Fruit fly (Drosophila melanogaster) whole organism, embryonic: ENCODE results near the gene CG46427.

ENCODE experiments used
- Abd-B ChIP-seq: fragments of 200-800 bp; sonication (Bioruptor generic); optimal IDR thresholded peaks from 2 replicates; lab custom pipeline; 2018; ENCODE audit warnings: missing biosample characterization, mild to moderate bottlenecking, missing genetic modification characterization, moderate library complexity
- Atf-2 ChIP-seq: fragments of 200-800 bp; sonication (Bioruptor generic); optimal IDR thresholded peaks from 2 replicates; lab custom pipeline; 2016; ENCODE audit warnings: missing biosample characterization, missing genetic modification characterization
- CG1024 ChIP-seq: fragments of 200-800 bp; sonication (Bioruptor generic); IDR thresholded peaks from 2 replicates; pipeline ENCODE4 v1.3.6; 2022; ENCODE audit warnings: missing biosample characterization, missing genetic modification characterization
- CG10366 ChIP-seq: fragments of 200-800 bp; sonication (Bioruptor generic); IDR thresholded peaks from 2 replicates; pipeline ENCODE4 v1.3.6; 2022; ENCODE audit warnings: missing biosample characterization, missing genetic modification characterization
- CG11504 ChIP-seq: fragments of 200-800 bp; sonication (Bioruptor generic); optimal IDR thresholded peaks from 3 replicates; lab custom pipeline; 2019; ENCODE audit warnings: missing biosample characterization, mild to moderate bottlenecking, missing genetic modification characterization, moderate library complexity
- CG12391 ChIP-seq: fragments of 200-800 bp; sonication (Bioruptor generic); optimal IDR thresholded peaks from 3 replicates; lab custom pipeline; 2018; ENCODE audit warnings: missing biosample characterization, mild to moderate bottlenecking, missing genetic modification characterization, moderate library complexity
- CG1529 ChIP-seq: fragments of 200-800 bp; sonication (Bioruptor generic); optimal IDR thresholded peaks from 3 replicates; lab custom pipeline; 2018; ENCODE audit warnings: missing biosample characterization, missing genetic modification characterization
- CG15696 ChIP-seq: fragments of 200-800 bp; sonication (Bioruptor generic); optimal IDR thresholded peaks from 2 replicates; lab custom pipeline; 2019; ENCODE audit warnings: missing biosample characterization, mild to moderate bottlenecking, missing genetic modification characterization, moderate library complexity
- CG17186 ChIP-seq: fragments of 200-800 bp; sonication (Bioruptor generic); optimal IDR thresholded peaks from 3 replicates; lab custom pipeline; 2017; ENCODE audit warnings: missing biosample characterization, missing genetic modification reagents, missing genetic modification characterization
- CG17829 ChIP-seq: fragments of 200-800 bp; optimal IDR thresholded peaks from 2 replicates; lab custom pipeline; 2019; ENCODE audit warnings: missing biosample characterization, mild to moderate bottlenecking, missing genetic modification characterization, moderate library complexity
- CG31388 ChIP-seq: fragments of 200-800 bp; sonication (Bioruptor generic); optimal IDR thresholded peaks from 2 replicates; lab custom pipeline; 2016; ENCODE audit warnings: missing biosample characterization, missing genetic modification characterization
- CG32767 ChIP-seq: fragments of 200-800 bp; sonication (Bioruptor generic); IDR thresholded peaks from 2 replicates; pipeline ENCODE4 v1.3.6; 2022; ENCODE audit warnings: missing biosample characterization, missing genetic modification characterization
- CG5180 ChIP-seq: fragments of 200-800 bp; sonication (Bioruptor generic); optimal IDR thresholded peaks from 3 replicates; lab custom pipeline; 2017; ENCODE audit warnings: missing biosample characterization, missing genetic modification characterization, mild to moderate bottlenecking, moderate library complexity, missing genetic modification reagents
- CG7372 ChIP-seq: fragments of 200-800 bp; sonication (Bioruptor generic); IDR thresholded peaks from 2 replicates; pipeline ENCODE4 v1.3.6; 2022; ENCODE audit warnings: missing biosample characterization, missing genetic modification characterization
- CG7839 ChIP-seq: fragments of 200-800 bp; sonication (Bioruptor generic); optimal IDR thresholded peaks from 3 replicates; lab custom pipeline; 2018; ENCODE audit warnings: missing biosample characterization, mild to moderate bottlenecking, missing genetic modification characterization, moderate library complexity
- CG8944 ChIP-seq: fragments of 200-800 bp; sonication (Bioruptor generic); optimal IDR thresholded peaks from 3 replicates; lab custom pipeline; 2016; ENCODE audit warnings: missing biosample characterization, missing genetic modification characterization
- D19A ChIP-seq: fragments of 200-800 bp; optimal IDR thresholded peaks from 3 replicates; lab custom pipeline; 2019; ENCODE audit warnings: missing biosample characterization, mild to moderate bottlenecking, missing genetic modification characterization, moderate library complexity
- Dip3 ChIP-seq: fragments of 200-800 bp; sonication (Bioruptor generic); optimal IDR thresholded peaks from 3 replicates; lab custom pipeline; 2016; ENCODE audit warnings: missing biosample characterization, missing genetic modification characterization
- Dll ChIP-seq: fragments of 200-800 bp; sonication (Bioruptor generic); IDR thresholded peaks from 4 replicates; pipeline ENCODE4 v1.3.6; 2022; ENCODE audit warnings: missing biosample characterization, missing genetic modification characterization; ENCODE audit not compliant: partially characterized antibody
- Dref ChIP-seq: fragments of 200-800 bp; sonication (Bioruptor generic); IDR thresholded peaks from 2 replicates; pipeline ENCODE4 v1.3.6; 2022; ENCODE audit warnings: missing biosample characterization, missing genetic modification characterization
- ERR ChIP-seq: fragments of 200-800 bp; sonication (Bioruptor generic); optimal IDR thresholded peaks from 2 replicates; lab custom pipeline; 2016; ENCODE audit warnings: missing biosample characterization, missing genetic modification characterization
- Ets97D ChIP-seq: fragments of 200-800 bp; sonication (Bioruptor generic); optimal IDR thresholded peaks from 3 replicates; lab custom pipeline; 2016; ENCODE audit warnings: missing biosample characterization, missing genetic modification characterization
- Hmx ChIP-seq: fragments of 200-800 bp; sonication (Bioruptor generic); optimal IDR thresholded peaks from 2 replicates; lab custom pipeline; 2016; ENCODE audit warnings: missing biosample characterization, missing genetic modification characterization
- Hr39 ChIP-seq: fragments of >200 bp; optimal IDR thresholded peaks from 2 replicates; lab custom pipeline; 2017
- Mes4 ChIP-seq: fragments of 200-800 bp; sonication (Bioruptor generic); optimal IDR thresholded peaks from 2 replicates; lab custom pipeline; 2016; ENCODE audit warnings: missing biosample characterization, missing genetic modification characterization
- NFAT ChIP-seq: fragments of 200-800 bp; sonication (Bioruptor generic); IDR thresholded peaks from 2 replicates; pipeline ENCODE4 v1.3.6; 2022; ENCODE audit warnings: missing biosample characterization, missing genetic modification characterization
- Rx ChIP-seq: fragments of 200-800 bp; sonication (Bioruptor generic); IDR thresholded peaks from 2 replicates; pipeline ENCODE4 v1.3.6; 2022; ENCODE audit warnings: missing biosample characterization, missing genetic modification characterization
- Trl ChIP-seq, 3 experiments: fragments of >200 bp in 2 of 3; fragments of 200-800 bp in 1 of 3; sonication (Bioruptor generic) in 1 of 3; optimal IDR thresholded peaks; 2 replicates in 1 of 3; 3 replicates in 2 of 3; lab custom pipeline; 2016 to 2017; ENCODE audit warnings: missing biosample characterization in 1 of 3, missing genetic modification characterization in 1 of 3
- Xbp1 ChIP-seq: fragments of 200-800 bp; sonication (Bioruptor generic); optimal IDR thresholded peaks from 3 replicates; lab custom pipeline; 2016; ENCODE audit warnings: missing biosample characterization, mild to moderate bottlenecking, missing genetic modification characterization
- ash1 ChIP-seq: fragments of 200-800 bp; sonication (Bioruptor generic); optimal IDR thresholded peaks from 2 replicates; lab custom pipeline; 2018; ENCODE audit warnings: missing biosample characterization, mild to moderate bottlenecking, missing genetic modification characterization
- br ChIP-seq: fragments of >200 bp; optimal IDR thresholded peaks from 2 replicates; lab custom pipeline; 2017
- cas ChIP-seq: fragments of 200-800 bp; sonication (Bioruptor generic); IDR thresholded peaks from 2 replicates; pipeline ENCODE4 v1.3.6; 2022; ENCODE audit warnings: missing biosample characterization, missing genetic modification characterization
- cg ChIP-seq: fragments of 200-800 bp; sonication (Bioruptor generic); optimal IDR thresholded peaks from 3 replicates; lab custom pipeline; 2019; ENCODE audit warnings: missing biosample characterization, mild to moderate bottlenecking, missing genetic modification characterization, moderate library complexity
- chinmo ChIP-seq: fragments of 200-800 bp; sonication (Bioruptor generic); IDR thresholded peaks from 4 replicates; pipeline ENCODE4 v1.3.6; 2022; ENCODE audit warnings: missing biosample characterization, missing genetic modification characterization; ENCODE audit not compliant: partially characterized antibody
- cwo ChIP-seq: fragments of 200-800 bp; sonication (Bioruptor generic); optimal IDR thresholded peaks from 3 replicates; lab custom pipeline; 2017; ENCODE audit warnings: missing biosample characterization, missing genetic modification characterization, mild to moderate bottlenecking, moderate library complexity, missing genetic modification reagents
- disco-r ChIP-seq: fragments of 200-800 bp; sonication (Bioruptor generic); optimal IDR thresholded peaks from 2 replicates; lab custom pipeline; 2016; ENCODE audit warnings: missing biosample characterization, missing genetic modification characterization
- dmrt99B ChIP-seq: fragments of 200-800 bp; sonication (Bioruptor generic); optimal IDR thresholded peaks from 2 replicates; lab custom pipeline; 2018; ENCODE audit warnings: missing biosample characterization, mild to moderate bottlenecking, missing genetic modification characterization, moderate library complexity
- eve ChIP-seq, 2 experiments: fragments of >200 bp; optimal IDR thresholded peaks; 2 replicates each; lab custom pipeline; 2017; ENCODE audit warnings: missing biosample characterization in 2 of 2, missing genetic modification characterization in 2 of 2
- ewg ChIP-seq: fragments of 200-800 bp; sonication (Bioruptor generic); optimal IDR thresholded peaks from 3 replicates; lab custom pipeline; 2017; ENCODE audit warnings: mild to moderate bottlenecking, missing biosample characterization, missing genetic modification reagents, missing genetic modification characterization
- eyg ChIP-seq: fragments of 200-800 bp; sonication (Bioruptor generic); optimal IDR thresholded peaks from 3 replicates; lab custom pipeline; 2016; ENCODE audit warnings: missing biosample characterization, missing genetic modification characterization
- ftz-f1 ChIP-seq: fragments of 200-800 bp; sonication (Bioruptor generic); optimal IDR thresholded peaks from 2 replicates; lab custom pipeline; 2016; ENCODE audit warnings: missing biosample characterization, missing genetic modification characterization
- fu2 ChIP-seq: fragments of 200-800 bp; sonication (Bioruptor generic); optimal IDR thresholded peaks from 2 replicates; lab custom pipeline; 2016; ENCODE audit warnings: missing biosample characterization, missing genetic modification characterization
- grau ChIP-seq: fragments of 200-800 bp; optimal IDR thresholded peaks from 3 replicates; lab custom pipeline; 2019; ENCODE audit warnings: missing biosample characterization, mild to moderate bottlenecking, missing genetic modification characterization, moderate library complexity
- h ChIP-seq: fragments of >200 bp; optimal IDR thresholded peaks from 2 replicates; lab custom pipeline; 2017
- lilli ChIP-seq: fragments of 200-800 bp; sonication (Bioruptor generic); optimal IDR thresholded peaks from 3 replicates; lab custom pipeline; 2016; ENCODE audit warnings: missing biosample characterization, missing genetic modification characterization
- luna ChIP-seq: fragments of 200-800 bp; sonication (Bioruptor generic); optimal IDR thresholded peaks from 2 replicates; lab custom pipeline; 2016; ENCODE audit warnings: missing biosample characterization, missing genetic modification characterization
- nerfin-1 ChIP-seq: fragments of 200-800 bp; sonication (Bioruptor generic); optimal IDR thresholded peaks from 3 replicates; lab custom pipeline; 2019; ENCODE audit warnings: missing biosample characterization, mild to moderate bottlenecking, missing genetic modification characterization, moderate library complexity
- pzg ChIP-seq: fragments of 200-800 bp; sonication (Bioruptor generic); optimal IDR thresholded peaks from 3 replicates; lab custom pipeline; 2018; ENCODE audit warnings: missing biosample characterization, mild to moderate bottlenecking, missing genetic modification characterization, moderate library complexity
- sob ChIP-seq: fragments of 200-800 bp; sonication (Bioruptor generic); IDR thresholded peaks from 2 replicates; pipeline ENCODE4 v1.3.6; 2022; ENCODE audit warnings: missing biosample characterization, missing genetic modification characterization
- stwl ChIP-seq: fragments of 200-800 bp; sonication (Bioruptor generic); optimal IDR thresholded peaks from 3 replicates; lab custom pipeline; 2018; ENCODE audit warnings: missing biosample characterization, mild to moderate bottlenecking, missing genetic modification characterization, moderate library complexity
- toy ChIP-seq: fragments of 200-800 bp; sonication (Bioruptor generic); IDR thresholded peaks from 2 replicates; pipeline ENCODE4 v1.3.6; 2022; ENCODE audit warnings: missing biosample characterization, missing genetic modification characterization
- vfl ChIP-seq: fragments of 200-800 bp; sonication (Bioruptor generic); optimal IDR thresholded peaks from 2 replicates; lab custom pipeline; 2016; ENCODE audit warnings: missing biosample characterization, missing genetic modification characterization
- zfh2 ChIP-seq: fragments of 200-800 bp; sonication (Bioruptor generic); optimal IDR thresholded peaks from 2 replicates; lab custom pipeline; 2016; ENCODE audit warnings: missing biosample characterization, missing genetic modification characterization

Gene CG46427

DNA sequence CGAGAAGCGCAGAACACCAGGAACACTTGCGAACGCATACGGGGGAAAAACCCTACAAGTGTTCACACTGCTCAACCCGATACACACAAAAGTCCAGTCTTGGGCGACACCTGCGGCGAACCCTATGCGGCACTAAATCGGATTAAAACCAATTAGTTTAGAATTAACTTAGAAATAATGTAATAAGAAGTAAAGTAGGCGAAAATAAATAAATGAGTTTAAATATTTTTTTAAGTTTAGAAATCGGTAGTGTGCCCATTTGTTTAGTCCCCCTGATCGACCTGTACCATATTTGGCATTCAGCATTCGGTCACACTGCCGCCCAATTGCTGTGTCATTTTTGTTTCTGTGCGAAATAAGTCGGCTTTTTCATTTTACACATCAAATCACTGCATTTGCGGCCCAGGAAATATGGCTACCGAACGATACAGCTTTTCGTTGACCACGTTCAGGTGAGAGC is 7.9 kb downstream of the CG46427 start, which contains the start of gene Prosalpha2 (continued):
- TF ChIP-seq NFAT (GFP tag; lab: Robert Waterston, UW) (no peak), ash1 (no peak), luna (no peak), Dref (GFP tag; lab: Robert Waterston, UW) (peak; percentile 25; the same call in 1 of the 2 replicates), CG12391 (tag; lab: Kevin White, UChicago) (peak; percentile 1), CG15696 (tag; lab: Kevin White, UChicago) (no peak), h (lab: Kevin White, UChicago) (no peak), CG8944 (GFP tag; lab: Kevin White, UChicago) (no peak), CG10366 (GFP tag; lab: Robert Waterston, UW) (no peak), sob (GFP tag; lab: Robert Waterston, UW) (no peak), pzg (GFP tag; lab: Kevin White, UChicago) (peak; percentile 61), Abd-B (GFP tag; lab: Kevin White, UChicago) (no peak), disco-r (GFP tag; lab: Kevin White, UChicago) (no peak), CG7372 (GFP tag; lab: Robert Waterston, UW) (no peak), cwo (no peak), Rx (GFP tag; lab: Robert Waterston, UW) (no peak), CG11504 (tag; lab: Kevin White, UChicago) (no peak), Dip3 (GFP tag; lab: Kevin White, UChicago) (no peak), CG31388 (GFP tag; lab: Kevin White, UChicago) (no peak), lilli (GFP tag; lab: Kevin White, UChicago) (no peak), CG32767 (peak; percentile 51), nerfin-1 (tag; lab: Kevin White, UChicago) (no peak), toy (GFP tag; lab: Robert Waterston, UW) (no peak), stwl (tag; lab: Kevin White, UChicago) (peak; percentile 41), fu2 (no peak), vfl (GFP tag; lab: Kevin White, UChicago) (no peak), Atf-2 (GFP tag; lab: Kevin White, UChicago) (no peak), zfh2 (no peak), chinmo (GFP tag; lab: Robert Waterston, UW) (no peak), CG17186 (GFP tag; lab: Kevin White, UChicago) (no peak), cg (GFP tag; lab: Kevin White, UChicago) (no peak), ERR (GFP tag; lab: Kevin White, UChicago) (no peak), Dll (GFP tag; lab: Robert Waterston, UW) (0 out of 4 replicates have a peak, but pooled peaks have one; percentile 29), CG1024 (GFP tag; lab: Robert Waterston, UW) (no peak), CG5180 (no peak), eve (GFP tag; optimal IDR thresholded peaks at IDR 0.05; lab: Kevin White, UChicago) (no peak), Xbp1 (GFP tag; lab: Kevin White, UChicago) (no peak), D19A (no peak), dmrt99B (no peak), Ets97D (GFP tag; lab: Kevin White, UChicago) (peak; percentile 2), Hr39 (lab: Kevin White, UChicago) (no peak), CG17829 (tag; lab: Kevin White, UChicago) (peak; percentile 33), ftz-f1 (GFP tag; lab: Kevin White, UChicago) (no peak), Mes4 (GFP tag; lab: Kevin White, UChicago) (no peak), eyg (GFP tag; lab: Kevin White, UChicago) (no peak), Trl (optimal IDR thresholded peaks at IDR 0.05; lab: Kevin White, UChicago) (no peak), Trl (GFP tag; optimal IDR thresholded peaks at IDR 0.05; lab: Kevin White, UChicago) (no peak), CG7839 (tag; lab: Kevin White, UChicago) (no peak), cas (GFP tag; lab: Robert Waterston, UW) (no peak), br (lab: Kevin White, UChicago) (no peak), ewg (GFP tag; lab: Kevin White, UChicago) (no peak), Hmx (GFP tag; lab: Kevin White, UChicago) (no peak), CG1529 (no peak), grau (tag; lab: Kevin White, UChicago) (peak; percentile 18)
